Fruit fly (Drosophila melanogaster) S2 (cell line): Measurements from ENCODE around the gene Pino.

Experiments used
- CG8478 ChIP-seq: fragments of >200 bp; optimal IDR thresholded peaks from 2 replicates; lab custom pipeline; 2018
- CTCF ChIP-seq, 2 experiments: fragments of >200 bp; optimal IDR thresholded peaks; 2 replicates each; lab custom pipeline; 2018

dm6 chr2L:1114230-1114629 lies 14.5 kb downstream of the Pino start:
- no peak for TF ChIP-seq CG8478 (lab: Kevin White, UChicago)
- no peak for TF ChIP-seq CTCF (optimal IDR thresholded peaks at IDR 0.05; lab: Kevin White, UChicago)
